Worm (Caenorhabditis elegans) whole organism, L4 larva: Measurements from ENCODE around the gene M01H9.5.

Source experiments
- F49E8.2 ChIP-seq: sonication (generic microtip); optimal IDR thresholded peaks from 2 replicates; lab custom pipeline; 2016; ENCODE audit warnings: missing compliant biosample characterization, mild to moderate bottlenecking, missing genetic modification characterization, borderline replicate concordance
- ceh-82 ChIP-seq: sonication (generic microtip); optimal IDR thresholded peaks from 2 replicates; lab custom pipeline; 2017; ENCODE audit warnings: missing biosample characterization, missing genetic modification characterization
- nhr-11 ChIP-seq: fragments of 150-350 bp; optimal IDR thresholded peaks from 2 replicates; lab custom pipeline; 2014; ENCODE audit warnings: missing biosample characterization, missing genetic modification characterization
- tag-97 ChIP-seq: fragments of 200-800 bp; sonication (Bioruptor generic); IDR thresholded peaks from 2 replicates; pipeline ENCODE4 v1.3.6; 2022; ENCODE audit warnings: missing genetic modification characterization, missing compliant biosample characterization
- vab-7 ChIP-seq: fragments of 200-800 bp; sonication (Bioruptor generic); IDR thresholded peaks from 2 replicates; pipeline ENCODE4 v1.3.6; 2022; ENCODE audit warnings: missing genetic modification reagents, missing genetic modification characterization, missing compliant biosample characterization
- zag-1 ChIP-seq: fragments of 150-350 bp; optimal IDR thresholded peaks from 2 replicates; lab custom pipeline; 2014; ENCODE audit warnings: missing biosample characterization, missing genetic modification characterization

DNA sequence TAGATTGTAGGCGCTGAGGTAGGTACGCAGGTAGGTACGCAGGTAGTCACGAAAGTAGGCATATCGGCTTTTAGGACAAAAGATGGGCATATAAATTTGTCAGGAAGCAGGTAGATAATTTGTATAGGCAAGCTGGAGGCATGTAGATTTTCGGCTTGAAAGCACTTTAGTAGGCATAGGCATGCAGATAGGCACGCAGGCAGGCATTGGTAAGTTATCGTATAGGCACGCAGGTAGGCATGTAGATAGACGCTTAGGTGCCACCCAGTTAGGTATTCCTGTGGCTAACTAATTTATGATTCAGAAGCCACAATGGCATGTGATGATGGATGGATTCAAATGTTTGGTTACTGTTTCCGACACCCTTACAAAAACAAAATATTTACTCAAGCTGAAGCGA is 42.3 kb upstream of the M01H9.5 start:
- TF ChIP-seq nhr-11 = no peak
- no peak for TF ChIP-seq F49E8.2 (tag; lab: Kevin White, UChicago)
- TF ChIP-seq tag-97 (GFP tag; lab: Robert Waterston, UW) = no peak
- TF ChIP-seq vab-7 = no peak
- TF ChIP-seq zag-1 (tag; lab: Kevin White, UChicago) = no peak
- no peak for TF ChIP-seq ceh-82 (tag; lab: Kevin White, UChicago)
